Fruit fly (Drosophila melanogaster): ENCODE results near the gene Npc2f.
A peak's percentile ranks its signal among the peaks of the same experiment; 100 is the strongest.

Npc2f gene

DNA sequence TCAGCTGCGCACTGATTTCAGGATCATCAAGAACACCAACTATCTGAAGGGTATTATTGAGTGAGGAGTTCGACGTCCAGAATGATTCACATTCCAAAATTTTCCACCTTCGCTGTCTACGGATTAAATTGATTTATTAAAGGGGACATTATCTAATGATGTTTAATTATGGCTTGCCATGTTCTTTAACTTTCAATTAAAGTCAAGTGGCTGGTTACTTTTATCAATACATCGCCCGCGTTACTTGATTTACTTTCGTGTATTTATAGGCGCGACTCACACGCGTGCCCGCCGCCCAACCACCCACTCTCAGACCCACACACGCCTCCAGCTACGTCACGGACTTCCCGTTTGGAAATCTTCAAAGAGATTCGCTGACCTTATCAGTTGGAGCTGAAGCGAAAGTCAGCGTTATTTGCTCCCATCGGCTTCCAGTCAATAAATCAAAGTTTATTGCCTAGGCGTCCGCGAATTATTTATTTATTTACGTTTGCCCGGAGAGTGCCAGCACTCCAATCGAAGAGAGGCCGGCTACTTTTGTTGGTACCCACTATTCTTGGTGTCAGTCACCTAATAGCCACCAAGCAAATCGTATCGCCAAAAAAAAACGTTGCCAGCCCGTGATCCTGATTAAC lies at the start of gene Npc2f:
Npc2f (plus strand) TSS at position 585 of the 635 bp plus-strand sequence.
- TF ChIP-seq psq (optimal IDR thresholded peaks at IDR 0.05) (no peak), pan (optimal IDR thresholded peaks at IDR 0.05) (no peak), EcR (GFP tag; optimal IDR thresholded peaks at IDR 0.05) (no peak)

DNA sequence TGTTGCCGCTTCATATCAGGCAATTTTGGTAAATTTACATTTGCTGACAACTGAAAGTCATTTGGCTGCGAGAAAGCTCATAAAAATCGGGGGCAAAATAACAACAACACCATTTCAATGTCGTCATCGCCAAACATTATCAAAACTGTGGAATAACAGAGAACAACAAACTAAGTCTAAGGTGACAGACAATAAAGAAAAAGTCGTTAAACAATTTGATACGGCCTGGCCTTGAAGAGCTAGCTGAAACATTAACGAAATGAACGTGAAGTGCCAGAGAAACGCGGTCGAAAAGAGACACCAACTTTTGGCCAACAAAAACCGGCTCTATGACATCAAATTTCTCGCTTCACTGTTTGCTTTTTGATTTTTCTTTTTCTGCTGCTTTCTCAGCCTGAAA lies 47.6 kb upstream of the Npc2f start:
- no peak for TF ChIP-seq pan (optimal IDR thresholded peaks at IDR 0.05)
- no peak for TF ChIP-seq EcR (GFP tag; optimal IDR thresholded peaks at IDR 0.05)
- TF ChIP-seq CG8478 (optimal IDR thresholded peaks at IDR 0.05): no peak
- no peak for TF ChIP-seq psq (optimal IDR thresholded peaks at IDR 0.05)
- TF ChIP-seq Dll (optimal IDR thresholded peaks at IDR 0.05): no peak
- TF ChIP-seq usp (GFP tag; optimal IDR thresholded peaks at IDR 0.05): no peak

dm6 chr3R:24091653-24092052 lies 46.0 kb upstream of the Npc2f start:
- no peak for TF ChIP-seq CG8478 (optimal IDR thresholded peaks at IDR 0.05)
- no peak for TF ChIP-seq pan (optimal IDR thresholded peaks at IDR 0.05)
- TF ChIP-seq Dll (optimal IDR thresholded peaks at IDR 0.05): no peak
- TF ChIP-seq EcR (GFP tag; optimal IDR thresholded peaks at IDR 0.05): no peak
- no peak for TF ChIP-seq usp (GFP tag; optimal IDR thresholded peaks at IDR 0.05)
- no peak for TF ChIP-seq psq (optimal IDR thresholded peaks at IDR 0.05)

- TF ChIP-seq Dll (optimal IDR thresholded peaks at IDR 0.05) (no peak), usp (GFP tag; optimal IDR thresholded peaks at IDR 0.05) (no peak), CG8478 (optimal IDR thresholded peaks at IDR 0.05) (no peak), pan (optimal IDR thresholded peaks at IDR 0.05) (no peak), EcR (GFP tag; optimal IDR thresholded peaks at IDR 0.05) (no peak), psq (optimal IDR thresholded peaks at IDR 0.05) (no peak)
These were observed 45.0 kb upstream of the Npc2f start for dm6 chr3R:24092590-24093151.

DNA sequence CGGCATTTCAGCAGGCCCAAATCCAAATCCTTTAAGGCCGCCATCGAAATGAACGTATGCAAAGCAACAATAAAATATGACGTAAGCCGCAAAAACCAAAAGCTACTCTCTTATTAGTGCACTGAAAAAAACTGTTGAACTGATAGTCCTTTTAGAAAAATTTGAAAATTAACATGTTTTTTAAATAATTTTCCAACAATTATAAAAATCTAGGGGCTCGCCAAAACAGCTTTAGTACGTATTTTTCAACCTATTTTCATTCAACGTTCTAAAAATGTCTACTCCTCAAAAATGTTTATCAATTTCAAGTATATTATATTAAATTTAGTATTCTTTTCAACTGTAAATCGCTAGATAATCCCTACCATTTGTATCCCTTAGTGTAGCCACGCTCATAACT lies 44.3 kb upstream of the Npc2f start:
- no peak for TF ChIP-seq pan (optimal IDR thresholded peaks at IDR 0.05)
- no peak for TF ChIP-seq EcR (GFP tag; optimal IDR thresholded peaks at IDR 0.05)
- TF ChIP-seq psq (optimal IDR thresholded peaks at IDR 0.05): no peak
- no peak for TF ChIP-seq CG8478 (optimal IDR thresholded peaks at IDR 0.05)
- no peak for TF ChIP-seq usp (GFP tag; optimal IDR thresholded peaks at IDR 0.05)
- no peak for TF ChIP-seq Dll (optimal IDR thresholded peaks at IDR 0.05)

dm6 chr3R:24099039-24100026 lies 38.4 kb upstream of the Npc2f start:
- TF ChIP-seq CG8478 (optimal IDR thresholded peaks at IDR 0.05) (no peak), EcR (GFP tag; optimal IDR thresholded peaks at IDR 0.05) (no peak), pan (optimal IDR thresholded peaks at IDR 0.05) (peak; percentile 56), Dll (optimal IDR thresholded peaks at IDR 0.05) (no peak), psq (optimal IDR thresholded peaks at IDR 0.05) (no peak)

- TF ChIP-seq psq (optimal IDR thresholded peaks at IDR 0.05): no peak
- TF ChIP-seq EcR (GFP tag; optimal IDR thresholded peaks at IDR 0.05): no peak
- no peak for TF ChIP-seq pan (optimal IDR thresholded peaks at IDR 0.05)
- TF ChIP-seq usp (GFP tag; optimal IDR thresholded peaks at IDR 0.05): no peak
- no peak for TF ChIP-seq CG8478 (optimal IDR thresholded peaks at IDR 0.05)
These were observed 37.0 kb upstream of the Npc2f start for dm6 chr3R:24100717-24101116.

dm6 chr3R:24101437-24101836 lies 36.3 kb upstream of the Npc2f start:
- TF ChIP-seq psq (optimal IDR thresholded peaks at IDR 0.05) (no peak), CG8478 (optimal IDR thresholded peaks at IDR 0.05) (no peak), usp (GFP tag; optimal IDR thresholded peaks at IDR 0.05) (no peak), EcR (GFP tag; optimal IDR thresholded peaks at IDR 0.05) (no peak), pan (optimal IDR thresholded peaks at IDR 0.05) (no peak)

- TF ChIP-seq usp (GFP tag; optimal IDR thresholded peaks at IDR 0.05) (no peak), EcR (GFP tag; optimal IDR thresholded peaks at IDR 0.05) (no peak), Dll (optimal IDR thresholded peaks at IDR 0.05) (no peak), pan (optimal IDR thresholded peaks at IDR 0.05) (no peak), psq (optimal IDR thresholded peaks at IDR 0.05) (no peak), CG8478 (optimal IDR thresholded peaks at IDR 0.05) (no peak)
These were observed 35.3 kb upstream of the Npc2f start for dm6 chr3R:24102387-24102786.

- TF ChIP-seq pan (optimal IDR thresholded peaks at IDR 0.05) (no peak), EcR (GFP tag; optimal IDR thresholded peaks at IDR 0.05) (no peak), CG8478 (optimal IDR thresholded peaks at IDR 0.05) (no peak), psq (optimal IDR thresholded peaks at IDR 0.05) (no peak), usp (GFP tag; optimal IDR thresholded peaks at IDR 0.05) (no peak), Dll (optimal IDR thresholded peaks at IDR 0.05) (no peak)
These were observed 34.0 kb upstream of the Npc2f start for dm6 chr3R:24103708-24104107.

- TF ChIP-seq pan (optimal IDR thresholded peaks at IDR 0.05) (no peak), EcR (GFP tag; optimal IDR thresholded peaks at IDR 0.05) (no peak), Dll (optimal IDR thresholded peaks at IDR 0.05) (no peak), CG8478 (optimal IDR thresholded peaks at IDR 0.05) (no peak), usp (GFP tag; optimal IDR thresholded peaks at IDR 0.05) (no peak), psq (optimal IDR thresholded peaks at IDR 0.05) (no peak)
These were observed 33.0 kb upstream of the Npc2f start for dm6 chr3R:24104471-24105311.

Data from whole organism.